Worm (Caenorhabditis elegans) whole organism, young adult: ENCODE results near the gene mrpl-37.

Experiments used
- B0035.1 ChIP-seq: sonication (generic microtip); optimal IDR thresholded peaks from 2 replicates; lab custom pipeline; 2016; ENCODE audit warnings: missing genetic modification characterization, mild to moderate bottlenecking, missing compliant biosample characterization, missing genotype, missing genetic modification reagents
- ama-1 ChIP-seq, 3 experiments: fragments of 150-350 bp in 1 of 3; sonication (generic microtip) in 2 of 3; optimal IDR thresholded peaks; 2 replicates each; lab custom pipeline; 2014 to 2018; ENCODE audit warnings: missing biosample characterization in 2 of 3, missing genetic modification characterization in 2 of 3, missing genetic modification reagents in 2 of 3
- atf-7 ChIP-seq: sonication (generic microtip); optimal IDR thresholded peaks from 2 replicates; lab custom pipeline; 2017; ENCODE audit warnings: mild to moderate bottlenecking, missing genetic modification characterization, missing compliant biosample characterization
- attf-3 ChIP-seq: fragments of 200-800 bp; sonication (Bioruptor generic); conservative IDR thresholded peaks from 2 replicates; pipeline ENCODE4 v1.3.6; 2022; ENCODE audit warnings: missing genetic modification reagents, missing genetic modification characterization, missing compliant biosample characterization
- hrde-1 ChIP-seq: sonication (generic microtip); optimal IDR thresholded peaks from 2 replicates; lab custom pipeline; 2016; ENCODE audit warnings: missing genetic modification characterization, mild to moderate bottlenecking, missing compliant biosample characterization, moderate library complexity, missing genotype, missing genetic modification reagents, borderline replicate concordance
- hsf-1 ChIP-seq: fragments of 200-800 bp; sonication (Bioruptor generic); IDR thresholded peaks from 2 replicates; pipeline ENCODE4 v1.3.6; 2022; ENCODE audit warnings: missing genetic modification reagents, missing genetic modification characterization, missing compliant biosample characterization
- lir-1 ChIP-seq: fragments of 200-800 bp; sonication (Bioruptor generic); conservative IDR thresholded peaks from 2 replicates; pipeline ENCODE4 v1.3.6; 2022; ENCODE audit warnings: missing genetic modification reagents, missing genetic modification characterization, missing compliant biosample characterization
- rec-8 ChIP-seq, 2 experiments: sonication (generic microtip); optimal IDR thresholded peaks; 2 replicates each; lab custom pipeline; 2016; ENCODE audit warnings: mild to moderate bottlenecking in 2 of 2, missing genetic modification characterization in 2 of 2, missing genetic modification reagents in 2 of 2, missing genotype in 2 of 2, missing biosample characterization in 1 of 2, missing compliant biosample characterization in 1 of 2, moderate library complexity in 1 of 2
- snpc-4 ChIP-seq, 5 experiments: fragments of 150-350 bp in 1 of 5; sonication (generic microtip) in 4 of 5; optimal IDR thresholded peaks; 2 replicates each; lab custom pipeline; 2014 to 2018; ENCODE audit warnings: missing genetic modification characterization in 5 of 5, missing biosample characterization in 3 of 5, antibody characterized with exemption in 2 of 5, mild to moderate bottlenecking in 2 of 5, missing compliant biosample characterization in 2 of 5, missing genotype in 2 of 5, moderate library complexity in 2 of 5, missing genetic modification reagents in 1 of 5
- unc-130 ChIP-seq: sonication (generic microtip); optimal IDR thresholded peaks from 2 replicates; lab custom pipeline; 2016; ENCODE audit warnings: missing genetic modification reagents, missing genetic modification characterization, missing compliant biosample characterization
- zim-3 ChIP-seq: sonication (generic microtip); optimal IDR thresholded peaks from 2 replicates; lab custom pipeline; 2017; ENCODE audit warnings: mild to moderate bottlenecking, missing genetic modification characterization, moderate library complexity, missing compliant biosample characterization

- TF ChIP-seq lir-1 (GFP tag; lab: Robert Waterston, UW) = no peak
- TF ChIP-seq snpc-4 (GFP tag; optimal IDR thresholded peaks at IDR 0.05; lab: Kevin White, UChicago) = no peak
- no peak for TF ChIP-seq snpc-4 (tag; optimal IDR thresholded peaks at IDR 0.05; lab: Kevin White, UChicago)
- TF ChIP-seq hsf-1 = no peak
- no peak for TF ChIP-seq zim-3 (tag; lab: Kevin White, UChicago)
- TF ChIP-seq ama-1 (optimal IDR thresholded peaks at IDR 0.05; lab: Kevin White, UChicago) = no peak
- no peak for TF ChIP-seq ama-1 (GFP tag; optimal IDR thresholded peaks at IDR 0.05; lab: Kevin White, UChicago)
- no peak for TF ChIP-seq B0035.1 (tag; lab: Kevin White, UChicago)
- no peak for TF ChIP-seq hrde-1 (tag; lab: Kevin White, UChicago)
- TF ChIP-seq unc-130 = no peak
- TF ChIP-seq atf-7 (tag; lab: Kevin White, UChicago) = no peak
- no peak for TF ChIP-seq rec-8 (tag; optimal IDR thresholded peaks at IDR 0.05; lab: Kevin White, UChicago)
- TF ChIP-seq attf-3 = no peak
Observed at ce11 chrII:13531118-13531517, 43.8 kb downstream of the mrpl-37 start, which contains the start of gene snx-14.
